Fruit fly (Drosophila melanogaster): Measurements from ENCODE around the gene CG33229.
A peak's percentile ranks its signal among the peaks of the same experiment; 100 is the strongest.

The CG33229 gene

dm6 chr3L:184251-184650 lies 39.4 kb upstream of the CG33229 start, which contains the start of the genes CG34140, Mkp and Mtch (continued):
- TF ChIP-seq CG7987 (GFP tag; optimal IDR thresholded peaks at IDR 0.05) (peak; percentile 40), vvl (GFP tag; IDR thresholded peaks at IDR 0.05) (peak; percentile 85), pan (optimal IDR thresholded peaks at IDR 0.05) (no peak), pan (GFP tag; optimal IDR thresholded peaks at IDR 0.05 in 1 of 2, IDR thresholded peaks at IDR 0.05 in 1 of 2) (peak in 1 of 2 experiments; percentile 80), Awh (GFP tag; IDR thresholded peaks at IDR 0.05) (peak; percentile 72), CG17802 (tag; optimal IDR thresholded peaks at IDR 0.05) (peak; percentile 14), CG31224 (GFP tag; IDR thresholded peaks at IDR 0.05) (peak; percentile 71), CG10267 (tag; optimal IDR thresholded peaks at IDR 0.05) (peak; percentile 87), Hr3 (GFP tag; optimal IDR thresholded peaks at IDR 0.05) (peak; percentile 85), bigmax (GFP tag; optimal IDR thresholded peaks at IDR 0.05) (no peak), pnt (GFP tag; optimal IDR thresholded peaks at IDR 0.05) (peak; percentile 77), sisA (GFP tag; IDR thresholded peaks at IDR 0.05) (peak; percentile 86), Sox100B (GFP tag; optimal IDR thresholded peaks at IDR 0.05) (no peak), CG33213 (GFP tag; optimal IDR thresholded peaks at IDR 0.05) (peak; percentile 92), dati (GFP tag; IDR thresholded peaks at IDR 0.05) (no peak), CG14441 (GFP tag; IDR thresholded peaks at IDR 0.05) (peak; percentile 78), CG11560 (tag; IDR thresholded peaks at IDR 0.05) (0 out of 3 replicates have a peak, but pooled peaks have one; percentile 43), mld (GFP tag; IDR thresholded peaks at IDR 0.05; ENCODE audit: partially characterized antibody) (peak; percentile 60; the same call in 1 of the 3 replicates), tup (GFP tag; optimal IDR thresholded peaks at IDR 0.05) (peak; percentile 84), CG11504 (tag; optimal IDR thresholded peaks at IDR 0.05) (no peak), B-H2 (GFP tag; optimal IDR thresholded peaks at IDR 0.05) (no peak), Doc3 (GFP tag; IDR thresholded peaks at IDR 0.05; ENCODE audit: partially characterized antibody) (peak; percentile 97), CG10274 (GFP tag; optimal IDR thresholded peaks at IDR 0.05) (peak; percentile 28), CG9876 (GFP tag; optimal IDR thresholded peaks at IDR 0.05) (peak; percentile 67), CG15514 (GFP tag; optimal IDR thresholded peaks at IDR 0.05) (peak; percentile 84), vfl (GFP tag; optimal IDR thresholded peaks at IDR 0.05) (peak; percentile 92), lilli (GFP tag; optimal IDR thresholded peaks at IDR 0.05) (peak; percentile 96), Elba2 (GFP tag; optimal IDR thresholded peaks at IDR 0.05) (peak; percentile 49), CG8388 (GFP tag; optimal IDR thresholded peaks at IDR 0.05) (peak; percentile 77), CG16815 (GFP tag; optimal IDR thresholded peaks at IDR 0.05) (peak; percentile 72), H2.0 (GFP tag; IDR thresholded peaks at IDR 0.05) (peak; percentile 76), ken (GFP tag; IDR thresholded peaks at IDR 0.05) (peak; percentile 80), CG8944 (GFP tag; optimal IDR thresholded peaks at IDR 0.05) (peak; percentile 89), CG2116 (GFP tag; optimal IDR thresholded peaks at IDR 0.05) (peak; percentile 94), CG7372 (GFP tag; IDR thresholded peaks at IDR 0.05) (peak; percentile 78), Bteb2 (GFP tag; optimal IDR thresholded peaks at IDR 0.05) (peak; percentile 82), zen (tag; optimal IDR thresholded peaks at IDR 0.05) (peak; percentile 78), wor (GFP tag; IDR thresholded peaks at IDR 0.05) (peak; percentile 57), CG12155 (GFP tag; optimal IDR thresholded peaks at IDR 0.05) (peak; percentile 86), sna (GFP tag; IDR thresholded peaks at IDR 0.05; ENCODE audit: partially characterized antibody) (peak; percentile 97), Mes4 (GFP tag; optimal IDR thresholded peaks at IDR 0.05) (peak; percentile 81), sima (GFP tag; optimal IDR thresholded peaks at IDR 0.05) (peak; percentile 69), z (GFP tag; IDR thresholded peaks at IDR 0.05) (no peak), sim (GFP tag; IDR thresholded peaks at IDR 0.05) (no peak), CG6272 (GFP tag; IDR thresholded peaks at IDR 0.05) (peak; percentile 83), oc (tag; optimal IDR thresholded peaks at IDR 0.05) (no peak), peb (GFP tag; IDR thresholded peaks at IDR 0.05) (peak; percentile 60; the same call in 1 of the 2 replicates), CG12219 (GFP tag; optimal IDR thresholded peaks at IDR 0.05) (no peak), CG32772 (GFP tag; IDR thresholded peaks at IDR 0.05) (peak; percentile 79), run (tag; optimal IDR thresholded peaks at IDR 0.05) (peak; percentile 67), lov (optimal IDR thresholded peaks at IDR 0.05) (no peak), lov (GFP tag; IDR thresholded peaks at IDR 0.05) (peak; percentile 65; the same call in 1 of the 3 replicates)

All from whole organism, embryonic.